Worm (Caenorhabditis elegans): Measurements from ENCODE around the gene F43D2.3.
A peak's percentile ranks its signal among the peaks of the same experiment; 100 is the strongest.

Gene F43D2.3

ce11 chrV:14642016-14642415, 10.3 kb downstream of the F43D2.3 start:
- TF ChIP-seq nhr-232 (tag; optimal IDR thresholded peaks at IDR 0.05) (no peak), lim-6 (tag; optimal IDR thresholded peaks at IDR 0.05) (no peak), ceh-14 (tag; optimal IDR thresholded peaks at IDR 0.05) (no peak), sox-4 (tag; optimal IDR thresholded peaks at IDR 0.05) (no peak), ceh-19 (GFP tag; optimal IDR thresholded peaks at IDR 0.05) (no peak), nhr-11 (tag; optimal IDR thresholded peaks at IDR 0.05) (no peak), ceh-34 (tag; optimal IDR thresholded peaks at IDR 0.05) (no peak), unc-3 (GFP tag; conservative IDR thresholded peaks at IDR 0.05) (no peak), unc-3 (tag; optimal IDR thresholded peaks at IDR 0.05) (no peak), elt-4 (tag; optimal IDR thresholded peaks at IDR 0.05) (no peak), K02D7.2 (tag; optimal IDR thresholded peaks at IDR 0.05) (no peak), pros-1 (tag; optimal IDR thresholded peaks at IDR 0.05) (no peak), npax-4 (tag; optimal IDR thresholded peaks at IDR 0.05) (no peak), tbx-2 (tag; optimal IDR thresholded peaks at IDR 0.05) (no peak), pat-9 (tag; optimal IDR thresholded peaks at IDR 0.05) (no peak)

ce11 chrV:14645817-14646789, 14.4 kb downstream of the F43D2.3 start, which contains the start of the genes rfc-1 and pmp-3:
Gene rfc-1 (minus strand): TSS chrV:14645979.
Gene pmp-3 (plus strand): TSS chrV:14646739.
- TF ChIP-seq ceh-9 (tag; optimal IDR thresholded peaks at IDR 0.05) = no peak
- peak; percentile 18 for TF ChIP-seq nfya-1 (tag; optimal IDR thresholded peaks at IDR 0.05)
- no peak for TF ChIP-seq madf-2 (tag; optimal IDR thresholded peaks at IDR 0.05)
- TF ChIP-seq ceh-31 (tag; optimal IDR thresholded peaks at IDR 0.05) = peak; percentile 15
- no peak for TF ChIP-seq elt-2 (tag; optimal IDR thresholded peaks at IDR 0.05)
- TF ChIP-seq rnt-1 (tag; optimal IDR thresholded peaks at IDR 0.05) = no peak

ce11 chrV:14648825-14649224, 17.1 kb downstream of the F43D2.3 start:
- TF ChIP-seq lin-11 (tag; optimal IDR thresholded peaks at IDR 0.05) = no peak
- TF ChIP-seq ztf-16 (tag; optimal IDR thresholded peaks at IDR 0.05) = no peak
- TF ChIP-seq T23F11.4 (GFP tag; optimal IDR thresholded peaks at IDR 0.05) = no peak
- TF ChIP-seq pqm-1 (tag; optimal IDR thresholded peaks at IDR 0.05) = no peak
- TF ChIP-seq che-1 (tag; optimal IDR thresholded peaks at IDR 0.05) = no peak
- TF ChIP-seq ceh-14 (tag; optimal IDR thresholded peaks at IDR 0.05) = no peak
- TF ChIP-seq unc-42 (tag; optimal IDR thresholded peaks at IDR 0.05) = peak; percentile 30
- peak; percentile 9 for TF ChIP-seq ceh-31 (tag; optimal IDR thresholded peaks at IDR 0.05)

ce11 chrV:14649929-14650328, 18.2 kb downstream of the F43D2.3 start:
- TF ChIP-seq ceh-22 (tag; optimal IDR thresholded peaks at IDR 0.05) = no peak
- TF ChIP-seq pros-1 (tag; optimal IDR thresholded peaks at IDR 0.05) = no peak
- TF ChIP-seq madf-2 (tag; optimal IDR thresholded peaks at IDR 0.05) = no peak
- TF ChIP-seq pha-4 (tag; optimal IDR thresholded peaks at IDR 0.05) = no peak
- peak; percentile 72 for TF ChIP-seq hlh-30 (tag; optimal IDR thresholded peaks at IDR 0.05; ENCODE audit: insufficient read depth)
- TF ChIP-seq ceh-34 (tag; optimal IDR thresholded peaks at IDR 0.05) = no peak
- no peak for TF ChIP-seq pag-3 (tag; optimal IDR thresholded peaks at IDR 0.05; ENCODE audit: borderline replicate concordance)
- TF ChIP-seq K02D7.2 (tag; optimal IDR thresholded peaks at IDR 0.05) = no peak

- no peak for TF ChIP-seq fkh-6 (tag; optimal IDR thresholded peaks at IDR 0.05)
- TF ChIP-seq npax-4 (tag; optimal IDR thresholded peaks at IDR 0.05) = no peak
- TF ChIP-seq unc-42 (tag; optimal IDR thresholded peaks at IDR 0.05) = peak; percentile 45
- no peak for TF ChIP-seq syd-9 (tag; optimal IDR thresholded peaks at IDR 0.05)
Observed at ce11 chrV:14650631-14651030, 18.9 kb downstream of the F43D2.3 start.

Measured in whole organism, late embryonic.